Worm (Caenorhabditis elegans) whole organism, young adult: ENCODE data around the gene C05C12.5.

ENCODE experiments used
- ama-1 ChIP-seq, 3 experiments: fragments of 150-350 bp in 1 of 3; sonication (generic microtip) in 2 of 3; optimal IDR thresholded peaks; 2 replicates each; lab custom pipeline; 2014 to 2018; ENCODE audit warnings: missing biosample characterization in 2 of 3, missing genetic modification characterization in 2 of 3, missing genetic modification reagents in 2 of 3
- gei-17 ChIP-seq: fragments of 200-800 bp; sonication (Bioruptor generic); optimal IDR thresholded peaks from 2 replicates; lab custom pipeline; 2018; ENCODE audit warnings: mild to moderate bottlenecking, missing genetic modification characterization, missing compliant biosample characterization
- him-1 ChIP-seq: sonication (generic microtip); optimal IDR thresholded peaks from 2 replicates; lab custom pipeline; 2016; ENCODE audit warnings: missing genotype, missing genetic modification reagents, missing genetic modification characterization, missing compliant biosample characterization
- mxl-1 ChIP-seq: sonication (generic microtip); optimal IDR thresholded peaks from 2 replicates; lab custom pipeline; 2016; ENCODE audit warnings: missing genetic modification characterization, missing compliant biosample characterization
- nfyb-1 ChIP-seq: fragments of 200-800 bp; sonication (Bioruptor generic); IDR thresholded peaks from 2 replicates; pipeline ENCODE4 v1.3.6; 2022; ENCODE audit warnings: missing genetic modification reagents, missing genetic modification characterization, missing compliant biosample characterization
- sptf-2 ChIP-seq: fragments of 200-800 bp; sonication (Bioruptor generic); optimal IDR thresholded peaks from 2 replicates; lab custom pipeline; 2018; ENCODE audit warnings: mild to moderate bottlenecking, missing genetic modification characterization, missing compliant biosample characterization

- TF ChIP-seq nfyb-1 (GFP tag; lab: Robert Waterston, UW) (no peak), sptf-2 (GFP tag; lab: Kevin White, UChicago) (no peak), mxl-1 (tag; lab: Kevin White, UChicago) (no peak), gei-17 (GFP tag; lab: Kevin White, UChicago) (no peak), him-1 (tag; lab: Kevin White, UChicago) (no peak), ama-1 (optimal IDR thresholded peaks at IDR 0.05; lab: Kevin White, UChicago) (no peak), ama-1 (GFP tag; optimal IDR thresholded peaks at IDR 0.05; lab: Kevin White, UChicago) (no peak)
Measured at ce11 chrIV:11307770-11308169, 46.8 kb upstream of the C05C12.5 start.
